Worm (Caenorhabditis elegans) whole organism, L1 larva: ENCODE measurements around the gene lmtr-3.

Experiments
- C04F5.9 ChIP-seq: sonication (generic microtip); optimal IDR thresholded peaks from 2 replicates; lab custom pipeline; 2016; ENCODE audit warnings: missing genetic modification characterization, missing compliant biosample characterization
- C16A3.4 ChIP-seq: fragments of 150-350 bp; optimal IDR thresholded peaks from 2 replicates; lab custom pipeline; 2014; ENCODE audit warnings: missing biosample characterization, missing genetic modification characterization
- F16B12.6 ChIP-seq: fragments of 150-350 bp; optimal IDR thresholded peaks from 2 replicates; lab custom pipeline; 2014; ENCODE audit warnings: missing biosample characterization, missing genetic modification characterization
- Y116A8C.19 ChIP-seq: sonication (generic microtip); optimal IDR thresholded peaks from 2 replicates; lab custom pipeline; 2016; ENCODE audit warnings: missing compliant biosample characterization, missing genetic modification characterization, borderline replicate concordance
- alr-1 ChIP-seq: fragments of 200-800 bp; sonication (Bioruptor generic); optimal IDR thresholded peaks from 2 replicates; lab custom pipeline; 2018; ENCODE audit warnings: borderline replicate concordance, mild to moderate bottlenecking, missing genetic modification characterization, missing compliant biosample characterization
- aly-2 ChIP-seq: fragments of 150-350 bp; optimal IDR thresholded peaks from 2 replicates; lab custom pipeline; 2014; ENCODE audit warnings: missing biosample characterization, missing genetic modification characterization
- ama-1 ChIP-seq: fragments of 150-350 bp; optimal IDR thresholded peaks from 2 replicates; lab custom pipeline; 2014
- blmp-1 ChIP-seq: fragments of 150-350 bp; optimal IDR thresholded peaks from 2 replicates; lab custom pipeline; 2014; ENCODE audit warnings: missing biosample characterization, missing genetic modification characterization
- ceh-8 ChIP-seq: fragments of 200-800 bp; sonication (Bioruptor generic); optimal IDR thresholded peaks from 2 replicates; lab custom pipeline; 2018; ENCODE audit warnings: mild to moderate bottlenecking, missing genetic modification characterization, moderate library complexity, missing compliant biosample characterization
- ces-1 ChIP-seq: fragments of 150-350 bp; optimal IDR thresholded peaks from 2 replicates; lab custom pipeline; 2014; ENCODE audit warnings: missing biosample characterization, missing genetic modification reagents, missing genetic modification characterization
- dpl-1 ChIP-seq, 3 experiments: fragments of 150-350 bp in 2 of 3; sonication (generic microtip) in 1 of 3; optimal IDR thresholded peaks; 2 replicates each; lab custom pipeline; 2014 to 2017; ENCODE audit warnings: missing biosample characterization in 3 of 3, missing genetic modification characterization in 3 of 3, missing genetic modification reagents in 3 of 3
- efl-1 ChIP-seq, 4 experiments: fragments of 150-350 bp; optimal IDR thresholded peaks in 3 of 4; peaks in 1 of 4; 1 replicate in 1 of 4; 2 replicates in 3 of 4; lab custom pipeline; 2014; ENCODE audit warnings: missing biosample characterization in 2 of 4, missing genetic modification characterization in 2 of 4, missing genetic modification reagents in 2 of 4
- efl-3 ChIP-seq: fragments of 200-800 bp; sonication (Bioruptor generic); optimal IDR thresholded peaks from 2 replicates; lab custom pipeline; 2018; ENCODE audit warnings: mild to moderate bottlenecking, missing genetic modification characterization, missing compliant biosample characterization
- egl-13 ChIP-seq: sonication (generic microtip); optimal IDR thresholded peaks from 2 replicates; lab custom pipeline; 2016; ENCODE audit warnings: missing genotype, missing genetic modification reagents, missing genetic modification characterization, missing compliant biosample characterization
- elt-2 ChIP-seq: sonication (generic microtip); optimal IDR thresholded peaks from 2 replicates; lab custom pipeline; 2016; ENCODE audit warnings: missing genetic modification characterization, mild to moderate bottlenecking, inconsistent platforms, missing compliant biosample characterization, missing genetic modification reagents
- elt-3 ChIP-seq, 6 experiments: fragments of 150-350 bp in 1 of 6; sonication (generic microtip); optimal IDR thresholded peaks; 2 replicates each; lab custom pipeline; 2017 to 2018; ENCODE audit warnings: missing biosample characterization in 6 of 6, missing genetic modification characterization in 6 of 6, inconsistent platforms in 1 of 6
- ets-5 ChIP-seq: fragments of 200-800 bp; sonication (Bioruptor generic); IDR thresholded peaks from 2 replicates; pipeline ENCODE4 v1.3.6; 2022; ENCODE audit warnings: missing genetic modification characterization, missing compliant biosample characterization
- fkh-10 ChIP-seq: sonication (generic microtip); optimal IDR thresholded peaks from 2 replicates; lab custom pipeline; 2017; ENCODE audit warnings: missing biosample characterization, missing genetic modification reagents, missing genetic modification characterization
- fkh-4 ChIP-seq: sonication (generic microtip); optimal IDR thresholded peaks from 2 replicates; lab custom pipeline; 2016; ENCODE audit warnings: missing compliant biosample characterization, missing genetic modification characterization, borderline replicate concordance
- fkh-8 ChIP-seq: sonication (generic microtip); optimal IDR thresholded peaks from 2 replicates; lab custom pipeline; 2016; ENCODE audit warnings: mild to moderate bottlenecking, missing genetic modification characterization, missing compliant biosample characterization
- hlh-4 ChIP-seq: sonication (generic microtip); optimal IDR thresholded peaks from 2 replicates; lab custom pipeline; 2016; ENCODE audit warnings: mild to moderate bottlenecking, missing genetic modification characterization, missing compliant biosample characterization
- hpl-2 ChIP-seq: fragments of 150-350 bp; optimal IDR thresholded peaks from 2 replicates; lab custom pipeline; 2014; ENCODE audit warnings: missing biosample characterization, missing genetic modification reagents, missing genetic modification characterization
- lin-13 ChIP-seq: fragments of 150-350 bp; optimal IDR thresholded peaks from 2 replicates; lab custom pipeline; 2014; ENCODE audit warnings: missing biosample characterization, missing genetic modification reagents, missing genetic modification characterization
- lin-14 ChIP-seq: fragments of 200-800 bp; sonication (Bioruptor generic); optimal IDR thresholded peaks from 2 replicates; lab custom pipeline; 2018; ENCODE audit warnings: mild to moderate bottlenecking, missing genetic modification characterization, moderate library complexity, missing compliant biosample characterization
- lin-15B ChIP-seq: fragments of 150-350 bp; sonication (generic microtip); optimal IDR thresholded peaks from 3 replicates; lab custom pipeline; 2014; ENCODE audit warnings: missing biosample characterization, missing genetic modification characterization
- lin-35 ChIP-seq, 2 experiments: fragments of 150-350 bp; optimal IDR thresholded peaks; 2 replicates each; lab custom pipeline; 2014; ENCODE audit warnings: missing biosample characterization in 2 of 2, missing genetic modification characterization in 2 of 2, missing genetic modification reagents in 2 of 2
- lin-39 ChIP-seq: fragments of 150-350 bp; optimal IDR thresholded peaks from 2 replicates; lab custom pipeline; 2014; ENCODE audit warnings: missing biosample characterization, missing genetic modification reagents, missing genetic modification characterization
- lir-3 ChIP-seq: sonication (generic microtip); optimal IDR thresholded peaks from 2 replicates; lab custom pipeline; 2016; ENCODE audit warnings: mild to moderate bottlenecking, missing genetic modification characterization, moderate library complexity, missing compliant biosample characterization; ENCODE audit not compliant: poor library complexity
- mab-9 ChIP-seq: fragments of 200-800 bp; sonication (Bioruptor generic); IDR thresholded peaks from 2 replicates; pipeline ENCODE4 v1.3.6; 2022; ENCODE audit warnings: missing genetic modification reagents, missing genetic modification characterization, missing compliant biosample characterization
- mdl-1 ChIP-seq, 2 experiments: fragments of 150-350 bp; optimal IDR thresholded peaks; 2 replicates each; lab custom pipeline; 2014 to 2017; ENCODE audit warnings: missing biosample characterization in 2 of 2, missing genetic modification characterization in 2 of 2, inconsistent platforms in 1 of 2
- mef-2 ChIP-seq: fragments of 150-350 bp; optimal IDR thresholded peaks from 2 replicates; lab custom pipeline; 2014; ENCODE audit warnings: missing biosample characterization, missing genetic modification characterization
- nhr-11 ChIP-seq: fragments of 150-350 bp; optimal IDR thresholded peaks from 2 replicates; lab custom pipeline; 2014; ENCODE audit warnings: missing biosample characterization, missing genetic modification characterization
- nhr-12 ChIP-seq: sonication (generic microtip); optimal IDR thresholded peaks from 2 replicates; lab custom pipeline; 2017; ENCODE audit warnings: missing biosample characterization, missing genetic modification characterization
- nhr-19 ChIP-seq: fragments of 200-800 bp; sonication (Bioruptor generic); conservative IDR thresholded peaks from 2 replicates; pipeline ENCODE4 v1.3.6; 2022; ENCODE audit warnings: missing genetic modification characterization, missing compliant biosample characterization
- nhr-20 ChIP-seq: sonication (generic microtip); optimal IDR thresholded peaks from 2 replicates; lab custom pipeline; 2016; ENCODE audit warnings: mild to moderate bottlenecking, missing genetic modification characterization, missing compliant biosample characterization
- nhr-71 ChIP-seq: sonication (generic microtip); optimal IDR thresholded peaks from 2 replicates; lab custom pipeline; 2016; ENCODE audit warnings: mild to moderate bottlenecking, missing genetic modification characterization, moderate library complexity, missing compliant biosample characterization
- nhr-76 ChIP-seq: sonication (generic microtip); optimal IDR thresholded peaks from 2 replicates; lab custom pipeline; 2017; ENCODE audit warnings: missing biosample characterization, missing genetic modification characterization
- nhr-84 ChIP-seq: sonication (generic microtip); optimal IDR thresholded peaks from 2 replicates; lab custom pipeline; 2017; ENCODE audit warnings: missing biosample characterization, missing genetic modification characterization
- nhr-85 ChIP-seq: sonication (generic microtip); peaks from one replicate; lab custom pipeline; 2016; ENCODE audit warnings: missing genetic modification characterization, inconsistent platforms, missing compliant biosample characterization
- pag-3 ChIP-seq: sonication (generic microtip); optimal IDR thresholded peaks from 2 replicates; lab custom pipeline; 2017; ENCODE audit warnings: missing genetic modification characterization, mild to moderate bottlenecking, missing compliant biosample characterization, antibody characterized with exemption, borderline replicate concordance; ENCODE audit not compliant: insufficient read depth
- pax-3 ChIP-seq: fragments of 200-800 bp; sonication (Bioruptor generic); optimal IDR thresholded peaks from 2 replicates; lab custom pipeline; 2018; ENCODE audit warnings: mild to moderate bottlenecking, missing genetic modification characterization, moderate library complexity, missing compliant biosample characterization
- pqm-1 ChIP-seq: sonication (generic microtip); optimal IDR thresholded peaks from 3 replicates; lab custom pipeline; 2017; ENCODE audit warnings: missing biosample characterization, missing genetic modification characterization
- skn-1 ChIP-seq: fragments of 150-350 bp; optimal IDR thresholded peaks from 2 replicates; lab custom pipeline; 2014; ENCODE audit warnings: missing biosample characterization, missing genetic modification characterization
- sup-37 ChIP-seq: fragments of 200-800 bp; sonication (Bioruptor generic); optimal IDR thresholded peaks from 2 replicates; lab custom pipeline; 2018; ENCODE audit warnings: mild to moderate bottlenecking, missing genetic modification characterization, missing compliant biosample characterization
- swsn-7 ChIP-seq: sonication (generic microtip); optimal IDR thresholded peaks from 2 replicates; lab custom pipeline; 2016; ENCODE audit warnings: missing genetic modification characterization, missing compliant biosample characterization
- unc-130 ChIP-seq: fragments of 150-350 bp; optimal IDR thresholded peaks from 2 replicates; lab custom pipeline; 2017; ENCODE audit warnings: missing biosample characterization, missing genetic modification characterization, inconsistent platforms
- unc-62 ChIP-seq: fragments of 150-350 bp; optimal IDR thresholded peaks from 2 replicates; lab custom pipeline; 2014; ENCODE audit warnings: missing biosample characterization, missing genetic modification reagents, missing genetic modification characterization
- unc-86 ChIP-seq: sonication (generic microtip); optimal IDR thresholded peaks from 2 replicates; lab custom pipeline; 2016; ENCODE audit warnings: missing genetic modification characterization, missing compliant biosample characterization
- unc-98 ChIP-seq: fragments of 200-800 bp; sonication (Bioruptor generic); IDR thresholded peaks from 2 replicates; pipeline ENCODE4 v1.3.6; 2022; ENCODE audit warnings: missing genetic modification characterization, missing compliant biosample characterization
- vab-15 ChIP-seq: sonication (generic microtip); optimal IDR thresholded peaks from 2 replicates; lab custom pipeline; 2017; ENCODE audit warnings: missing genotype, mild to moderate bottlenecking, missing genetic modification characterization, missing compliant biosample characterization
- xbp-1 ChIP-seq: sonication (generic microtip); optimal IDR thresholded peaks from 2 replicates; lab custom pipeline; 2016; ENCODE audit warnings: missing genetic modification characterization, missing compliant biosample characterization
- zag-1 ChIP-seq: fragments of 150-350 bp; optimal IDR thresholded peaks from 2 replicates; lab custom pipeline; 2014; ENCODE audit warnings: missing biosample characterization, missing genetic modification characterization
- ztf-11 ChIP-seq, 2 experiments: sonication (generic microtip); optimal IDR thresholded peaks; 2 replicates each; lab custom pipeline; 2016 to 2017; ENCODE audit warnings: missing genetic modification characterization in 2 of 2, missing biosample characterization in 1 of 2, missing compliant biosample characterization in 1 of 2

lmtr-3 gene

DNA sequence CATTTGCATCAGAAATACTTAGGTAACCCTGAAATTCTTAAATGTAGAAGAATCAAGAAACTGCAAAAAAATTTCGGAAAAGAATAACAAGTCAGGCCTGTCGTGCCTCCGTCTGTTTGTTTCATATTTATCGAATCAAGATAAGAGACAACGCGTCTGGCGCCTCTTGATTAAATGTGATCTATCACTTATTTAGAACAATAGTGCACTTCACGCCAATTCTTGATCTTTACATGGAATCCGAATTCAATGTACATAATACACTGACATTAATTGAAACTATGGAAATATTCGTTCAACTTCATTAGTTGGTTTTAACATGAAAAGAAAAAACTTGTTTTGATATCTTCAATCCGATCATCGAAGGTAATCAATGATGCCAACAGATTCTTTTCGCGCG is 1.5 kb upstream of the lmtr-3 start, which contains the start of gene mboa-2 (continued):
- TF ChIP-seq fkh-4 (tag; lab: Kevin White, UChicago) (no peak), nhr-20 (tag; lab: Kevin White, UChicago) (peak; percentile 46), pqm-1 (no peak), alr-1 (tag; lab: Kevin White, UChicago) (no peak), F16B12.6 (tag; lab: Kevin White, UChicago) (no peak), ztf-11 (tag; optimal IDR thresholded peaks at IDR 0.05; lab: Kevin White, UChicago) (no peak), lin-39 (no peak), unc-86 (tag; lab: Kevin White, UChicago) (no peak), efl-1 (optimal IDR thresholded peaks at IDR 0.05; lab: Kevin White, UChicago) (no peak), efl-1 (GFP tag; optimal IDR thresholded peaks at IDR 0.05 in 1 of 2; lab: Kevin White, UChicago) (peak in 1 of 2 experiments; percentile 64), vab-15 (tag; lab: Kevin White, UChicago) (no peak), xbp-1 (no peak), pag-3 (tag; lab: Kevin White, UChicago) (no peak), nhr-11 (tag; lab: Kevin White, UChicago) (no peak), swsn-7 (tag; lab: Kevin White, UChicago) (peak; percentile 25), lin-13 (no peak), skn-1 (tag; lab: Kevin White, UChicago) (no peak), nhr-76 (no peak), ceh-8 (no peak), Y116A8C.19 (tag; lab: Kevin White, UChicago) (no peak), lin-35 (GFP tag; optimal IDR thresholded peaks at IDR 0.05; lab: Kevin White, UChicago) (peak in 1 of 2 experiments; percentile 13), unc-62 (no peak), elt-2 (tag; lab: Kevin White, UChicago) (peak; percentile 31), ets-5 (GFP tag; lab: Robert Waterston, UW) (no peak), nhr-84 (tag; lab: Kevin White, UChicago) (no peak), hpl-2 (GFP tag; lab: Kevin White, UChicago) (no peak), blmp-1 (tag; lab: Kevin White, UChicago) (no peak), nhr-12 (tag; lab: Kevin White, UChicago) (no peak), mab-9 (GFP tag; lab: Robert Waterston, UW) (no peak), pax-3 (no peak), C16A3.4 (tag; lab: Kevin White, UChicago) (no peak), lin-15B (tag; lab: Kevin White, UChicago) (no peak), fkh-8 (no peak), aly-2 (tag; lab: Kevin White, UChicago) (peak; percentile 45), lir-3 (tag; lab: Kevin White, UChicago) (peak; percentile 3), egl-13 (tag; lab: Kevin White, UChicago) (no peak), elt-3 (tag; optimal IDR thresholded peaks at IDR 0.05; lab: Kevin White, UChicago) (no peak), dpl-1 (GFP tag; optimal IDR thresholded peaks at IDR 0.05; lab: Kevin White, UChicago) (no peak), fkh-10 (GFP tag; lab: Kevin White, UChicago) (no peak), nhr-19 (GFP tag; lab: Robert Waterston, UW) (peak; percentile 30), mef-2 (tag; lab: Kevin White, UChicago) (no peak), hlh-4 (tag; lab: Kevin White, UChicago) (no peak), zag-1 (tag; lab: Kevin White, UChicago) (no peak), sup-37 (GFP tag; lab: Kevin White, UChicago) (no peak), ama-1 (lab: Kevin White, UChicago) (peak; percentile 57), unc-98 (GFP tag; lab: Robert Waterston, UW) (no peak), nhr-71 (tag; lab: Kevin White, UChicago) (peak; percentile 56), efl-3 (GFP tag; lab: Kevin White, UChicago) (no peak), nhr-85 (tag; lab: Kevin White, UChicago) (peak; percentile 49), lin-14 (GFP tag; lab: Kevin White, UChicago) (peak; percentile 21), C04F5.9 (tag; lab: Kevin White, UChicago) (no peak), ces-1 (GFP tag; lab: Kevin White, UChicago) (no peak), mdl-1 (tag; optimal IDR thresholded peaks at IDR 0.05; lab: Kevin White, UChicago) (no peak), unc-130 (no peak)
